Worm (Caenorhabditis elegans): Measurements from ENCODE around the gene smex-1.

- no peak for TF ChIP-seq chd-7 (tag; optimal IDR thresholded peaks at IDR 0.05)
- TF ChIP-seq let-607 (tag; optimal IDR thresholded peaks at IDR 0.05), result no peak
- no peak for TF ChIP-seq athp-1 (tag; optimal IDR thresholded peaks at IDR 0.05)
- no peak for TF ChIP-seq sea-2 (GFP tag; IDR thresholded peaks at IDR 0.05)
- no peak for TF ChIP-seq ztf-22 (GFP tag; optimal IDR thresholded peaks at IDR 0.05)
- no peak for TF ChIP-seq sdz-38 (tag; optimal IDR thresholded peaks at IDR 0.05)
Measured at ce11 chrV:8334360-8334759, 38.6 kb upstream of the smex-1 start, which contains the start of gene tmd-2.

Measured in whole organism, young adult.